Fruit fly (Drosophila melanogaster): ENCODE data around the gene cry.

- TF ChIP-seq CTCF (optimal IDR thresholded peaks at IDR 0.05) (peak; percentile 51 to 52), CG8478 (optimal IDR thresholded peaks at IDR 0.05) (no peak)
These were observed 27.0 kb downstream of the cry start for dm6 chr3R:19238934-19239333.
